Fruit fly (Drosophila melanogaster): ENCODE results near the gene CG32473.

DNA sequence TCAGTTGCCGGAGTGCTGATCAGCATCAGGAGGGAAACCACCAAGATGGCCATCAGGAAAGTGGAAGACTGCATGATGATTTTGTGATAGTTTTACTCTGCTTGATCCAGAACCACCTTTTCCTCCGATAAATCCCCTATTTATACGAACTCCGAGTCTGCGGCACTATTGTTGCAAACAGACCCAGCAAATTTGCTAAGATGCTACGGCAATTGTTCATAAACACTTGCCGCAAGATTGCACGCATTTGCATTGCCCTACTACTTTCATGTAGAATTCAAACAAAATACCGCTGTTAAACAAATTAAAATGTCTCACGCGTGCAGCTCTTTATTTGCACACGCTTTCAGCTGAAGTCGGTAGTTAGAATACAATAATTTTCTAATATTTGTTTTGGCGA lies 16.7 kb downstream of the CG32473 start, which contains the start of gene CG45080:
- TF ChIP-seq ham (GFP tag; IDR thresholded peaks at IDR 0.05) = no peak
- TF ChIP-seq Trl (optimal IDR thresholded peaks at IDR 0.05) = no peak
- TF ChIP-seq Trl (GFP tag; optimal IDR thresholded peaks at IDR 0.05) = no peak
- no peak for TF ChIP-seq grau (tag; optimal IDR thresholded peaks at IDR 0.05)
- no peak for TF ChIP-seq CG17829 (tag; optimal IDR thresholded peaks at IDR 0.05)
- no peak for TF ChIP-seq chif (GFP tag; optimal IDR thresholded peaks at IDR 0.05)
- TF ChIP-seq CG18011 (GFP tag; optimal IDR thresholded peaks at IDR 0.05) = no peak
